Worm (Caenorhabditis elegans) whole organism, L1 larva: ENCODE results near the gene C03H12.1.

Experiments used
- alr-1 ChIP-seq: fragments of 200-800 bp; sonication (Bioruptor generic); optimal IDR thresholded peaks from 2 replicates; lab custom pipeline; 2018; ENCODE audit warnings: borderline replicate concordance, mild to moderate bottlenecking, missing genetic modification characterization, missing compliant biosample characterization
- ama-1 ChIP-seq: fragments of 150-350 bp; optimal IDR thresholded peaks from 2 replicates; lab custom pipeline; 2014
- lin-13 ChIP-seq: fragments of 150-350 bp; optimal IDR thresholded peaks from 2 replicates; lab custom pipeline; 2014; ENCODE audit warnings: missing biosample characterization, missing genetic modification reagents, missing genetic modification characterization
- lin-14 ChIP-seq: fragments of 200-800 bp; sonication (Bioruptor generic); optimal IDR thresholded peaks from 2 replicates; lab custom pipeline; 2018; ENCODE audit warnings: mild to moderate bottlenecking, missing genetic modification characterization, moderate library complexity, missing compliant biosample characterization
- nhr-20 ChIP-seq: sonication (generic microtip); optimal IDR thresholded peaks from 2 replicates; lab custom pipeline; 2016; ENCODE audit warnings: mild to moderate bottlenecking, missing genetic modification characterization, missing compliant biosample characterization
- nhr-237 ChIP-seq: fragments of 150-350 bp; optimal IDR thresholded peaks from 2 replicates; lab custom pipeline; 2014; ENCODE audit warnings: missing biosample characterization, missing genetic modification characterization
- nhr-76 ChIP-seq: sonication (generic microtip); optimal IDR thresholded peaks from 2 replicates; lab custom pipeline; 2017; ENCODE audit warnings: missing biosample characterization, missing genetic modification characterization
- nhr-77 ChIP-seq: fragments of 150-350 bp; optimal IDR thresholded peaks from 2 replicates; lab custom pipeline; 2014; ENCODE audit warnings: missing biosample characterization, missing genetic modification characterization
- pqm-1 ChIP-seq: sonication (generic microtip); optimal IDR thresholded peaks from 3 replicates; lab custom pipeline; 2017; ENCODE audit warnings: missing biosample characterization, missing genetic modification characterization
- sox-4 ChIP-seq: sonication (generic microtip); optimal IDR thresholded peaks from 2 replicates; lab custom pipeline; 2016; ENCODE audit warnings: missing genetic modification characterization, missing compliant biosample characterization
- tbx-2 ChIP-seq: sonication (generic microtip); optimal IDR thresholded peaks from 2 replicates; lab custom pipeline; 2016; ENCODE audit warnings: missing genetic modification characterization, missing compliant biosample characterization
- unc-62 ChIP-seq: fragments of 150-350 bp; optimal IDR thresholded peaks from 2 replicates; lab custom pipeline; 2014; ENCODE audit warnings: missing biosample characterization, missing genetic modification reagents, missing genetic modification characterization
- ztf-11 ChIP-seq, 2 experiments: sonication (generic microtip); optimal IDR thresholded peaks; 2 replicates each; lab custom pipeline; 2016 to 2017; ENCODE audit warnings: missing genetic modification characterization in 2 of 2, missing biosample characterization in 1 of 2, missing compliant biosample characterization in 1 of 2
- ztf-4 ChIP-seq: fragments of 150-350 bp; optimal IDR thresholded peaks from 2 replicates; lab custom pipeline; 2014; ENCODE audit warnings: missing biosample characterization, missing genetic modification characterization

ce11 chrX:15725566-15726173 lies 36.4 kb downstream of the C03H12.1 start, which contains the start of gene lin-15B:
- TF ChIP-seq nhr-20 (tag; lab: Kevin White, UChicago) (no peak), sox-4 (no peak), ama-1 (lab: Kevin White, UChicago) (no peak), nhr-237 (tag; lab: Kevin White, UChicago) (no peak), ztf-4 (tag; lab: Kevin White, UChicago) (no peak), nhr-76 (tag; lab: Kevin White, UChicago) (no peak), ztf-11 (tag; optimal IDR thresholded peaks at IDR 0.05; lab: Kevin White, UChicago) (no peak), lin-13 (GFP tag; lab: Kevin White, UChicago) (no peak), nhr-77 (tag; lab: Kevin White, UChicago) (no peak), tbx-2 (tag; lab: Kevin White, UChicago) (no peak), pqm-1 (tag; lab: Kevin White, UChicago) (no peak), alr-1 (tag; lab: Kevin White, UChicago) (no peak), unc-62 (GFP tag; lab: Kevin White, UChicago) (no peak), lin-14 (no peak)
